Fruit fly (Drosophila melanogaster) Kc167 (cell line): ENCODE results near the gene CG32299.
A peak's percentile ranks its signal among the peaks of the same experiment; 100 is the strongest.

ENCODE experiments used
- Myc ChIP-seq: fragments of >200 bp; optimal IDR thresholded peaks from 2 replicates; lab custom pipeline; 2017; ENCODE audit warnings: missing external identifiers
- Sin3A ChIP-seq: fragments of >200 bp; optimal IDR thresholded peaks from 2 replicates; lab custom pipeline; 2018; ENCODE audit warnings: missing external identifiers
- h ChIP-seq: fragments of >200 bp; optimal IDR thresholded peaks from 3 replicates; lab custom pipeline; 2018; ENCODE audit warnings: missing external identifiers
- insv ChIP-seq: fragments of >200 bp; optimal IDR thresholded peaks from 3 replicates; lab custom pipeline; 2018; ENCODE audit warnings: missing external identifiers
- psq ChIP-seq: fragments of >200 bp; optimal IDR thresholded peaks from 2 replicates; lab custom pipeline; 2017; ENCODE audit warnings: missing external identifiers
- ttk ChIP-seq: sonication (Bioruptor generic); optimal IDR thresholded peaks from 2 replicates; lab custom pipeline; 2017; ENCODE audit warnings: missing external identifiers

CG32299 gene

DNA sequence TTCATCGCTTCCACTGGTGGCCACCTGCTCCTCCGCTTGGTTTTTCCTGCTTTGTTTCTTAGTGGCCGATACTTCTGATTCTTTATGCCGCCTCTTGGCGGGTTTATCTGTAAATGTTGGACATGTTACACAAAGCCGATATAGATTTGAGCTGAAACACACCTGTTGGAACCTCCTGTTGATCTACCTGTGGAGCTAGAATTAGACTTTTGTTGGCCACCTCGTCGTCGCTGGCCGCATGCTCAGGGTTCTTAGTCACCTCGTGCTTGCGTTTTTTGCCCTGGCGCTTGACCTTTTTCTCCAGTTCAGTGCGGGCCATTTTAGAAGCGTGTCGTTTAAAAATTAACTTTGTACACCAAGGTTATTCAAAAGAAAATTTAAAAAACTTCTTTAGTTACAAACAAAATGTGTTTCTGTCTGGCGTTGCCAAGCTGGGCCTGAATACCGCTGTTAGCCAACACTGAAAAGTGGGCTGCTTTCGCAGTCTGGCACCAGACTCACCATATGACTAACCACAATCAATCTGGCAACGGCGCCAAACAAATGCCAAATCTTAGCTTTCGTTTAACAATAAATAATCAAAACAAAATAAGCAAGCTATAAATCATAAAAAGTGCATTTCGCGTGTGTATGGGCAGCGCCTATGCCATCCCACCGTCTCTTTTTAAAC is 13.5 kb downstream of the CG32299 start, which contains the start of the genes CG15877 and Svil:
CG15877 (minus strand) TSS at position 443 of the 670 bp plus-strand sequence.
Svil (plus strand) TSS at position 542 of the 670 bp plus-strand sequence.
- no peak for TF ChIP-seq insv (lab: Kevin White, UChicago)
- no peak for TF ChIP-seq h
- TF ChIP-seq Myc (lab: Kevin White, UChicago) = no peak
- TF ChIP-seq ttk (lab: Kevin White, UChicago) = no peak
- no peak for TF ChIP-seq Sin3A (lab: Kevin White, UChicago)
- TF ChIP-seq psq (lab: Kevin White, UChicago) = no peak

DNA sequence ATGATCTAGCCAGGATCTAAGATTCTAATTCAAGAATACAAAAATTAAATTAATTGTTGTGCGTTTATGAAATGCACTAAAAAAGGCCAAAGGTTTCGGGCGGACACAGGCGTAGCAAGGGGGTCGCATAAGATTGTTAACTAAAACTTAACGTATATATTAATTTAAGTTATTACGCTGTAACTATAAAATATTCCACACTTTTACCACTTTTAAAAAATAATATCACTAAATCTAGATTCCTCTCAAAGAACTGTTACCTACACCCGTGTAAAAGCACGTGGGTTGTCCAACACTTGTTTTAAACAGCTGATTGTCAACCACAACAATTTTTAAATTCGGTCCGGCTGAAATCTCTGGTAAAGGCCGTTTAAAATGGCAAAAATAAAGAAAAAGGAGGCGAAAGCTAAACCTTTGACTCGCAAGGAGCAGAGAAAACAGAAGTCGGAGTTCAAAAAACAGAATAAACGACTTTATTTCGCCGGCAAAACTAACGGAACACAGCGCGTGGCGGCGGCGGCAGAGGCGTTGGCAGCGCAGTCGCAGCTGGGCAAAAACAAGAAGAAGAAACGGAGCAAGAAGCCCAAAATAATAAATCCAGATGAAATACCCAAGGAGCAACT is 17.3 kb downstream of the CG32299 start, which contains the start of the genes mRpL23 and CG9004:
mRpL23 (minus strand) TSS at position 284 of the 623 bp plus-strand sequence.
CG9004 (plus strand) TSS at position 308 of the 623 bp plus-strand sequence.
- peak; percentile 2 for TF ChIP-seq Sin3A (lab: Kevin White, UChicago)
- no peak for TF ChIP-seq Myc (lab: Kevin White, UChicago)

DNA sequence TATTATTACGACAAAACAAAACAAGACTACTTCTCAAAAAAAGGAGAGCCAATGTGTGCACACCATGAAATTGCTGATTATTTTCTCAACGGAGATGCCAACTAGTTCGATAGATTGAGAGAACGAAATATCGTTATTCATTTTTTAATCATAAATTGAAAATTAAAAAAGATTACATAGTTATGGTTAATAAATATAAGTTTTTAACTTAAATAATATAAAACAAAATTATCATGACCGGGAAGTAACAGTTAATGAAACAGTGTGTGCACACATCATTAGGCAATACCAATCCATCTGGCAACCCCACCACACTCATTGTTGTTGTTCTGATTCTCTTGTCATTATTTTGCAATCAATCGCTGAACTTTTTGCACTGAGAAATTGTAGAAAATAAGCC is 18.9 kb downstream of the CG32299 start, which contains the start of the genes CG1317 and CG8993:
CG1317 (minus strand) TSS at position 58 of the 400 bp plus-strand sequence.
CG8993 (plus strand) TSS at position 318 of the 400 bp plus-strand sequence.
- TF ChIP-seq ttk (lab: Kevin White, UChicago) = no peak
- no peak for TF ChIP-seq h
- no peak for TF ChIP-seq Myc (lab: Kevin White, UChicago)
- no peak for TF ChIP-seq insv (lab: Kevin White, UChicago)
- no peak for TF ChIP-seq Sin3A (lab: Kevin White, UChicago)
- TF ChIP-seq psq (lab: Kevin White, UChicago) = no peak

DNA sequence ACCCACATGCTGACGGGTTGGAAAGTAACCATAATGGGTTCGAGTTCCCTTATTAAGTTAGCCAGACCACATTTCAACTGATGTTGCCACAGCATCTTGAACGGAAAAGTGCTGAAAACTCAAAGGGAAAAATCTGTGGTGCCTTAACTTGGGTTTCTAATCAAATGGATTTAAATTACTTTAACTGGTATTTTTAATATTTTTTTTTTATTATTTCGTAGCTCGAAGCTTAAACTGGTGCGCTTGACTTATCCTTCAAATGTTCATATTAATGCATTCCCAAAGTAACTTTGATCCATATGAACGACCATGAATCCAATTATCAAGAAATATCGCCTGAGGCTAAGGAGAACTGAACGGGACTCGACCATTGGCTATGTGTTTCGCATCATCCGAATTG is 30.5 kb downstream of the CG32299 start, which contains the start of gene CG13801:
CG13801 (plus strand) TSS at position 301 of the 400 bp plus-strand sequence.
- TF ChIP-seq h (no peak), Sin3A (lab: Kevin White, UChicago) (no peak)
